Worm (Caenorhabditis elegans) whole organism, early embryonic: ENCODE results near the gene lgc-20.

Source experiments
- ama-1 ChIP-seq: fragments of 150-350 bp; optimal IDR thresholded peaks from 2 replicates; lab custom pipeline; 2014
- ceh-13 ChIP-seq: fragments of 200-800 bp; sonication (Bioruptor generic); optimal IDR thresholded peaks from 2 replicates; lab custom pipeline; 2018; ENCODE audit warnings: mild to moderate bottlenecking, missing genetic modification characterization, missing compliant biosample characterization
- flt-1 ChIP-seq: fragments of 200-800 bp; sonication (Bioruptor generic); IDR thresholded peaks from 2 replicates; pipeline ENCODE4 v1.3.6; 2022; ENCODE audit warnings: missing genetic modification characterization, missing compliant biosample characterization
- hmbx-1 ChIP-seq: sonication (generic microtip); optimal IDR thresholded peaks from 2 replicates; lab custom pipeline; 2016; ENCODE audit warnings: mild to moderate bottlenecking, missing genetic modification characterization, missing compliant biosample characterization
- scrt-1 ChIP-seq: fragments of 200-800 bp; sonication (Bioruptor generic); IDR thresholded peaks from 2 replicates; pipeline ENCODE4 v1.3.6; 2022; ENCODE audit warnings: missing genetic modification characterization, missing compliant biosample characterization
- tbx-11 ChIP-seq: fragments of 200-800 bp; sonication (Bioruptor generic); IDR thresholded peaks from 2 replicates; pipeline ENCODE4 v1.3.6; 2022; ENCODE audit warnings: missing genetic modification characterization, missing compliant biosample characterization
- tra-4 ChIP-seq: sonication (generic microtip); optimal IDR thresholded peaks from 2 replicates; lab custom pipeline; 2017; ENCODE audit warnings: missing genetic modification characterization, missing compliant biosample characterization

- TF ChIP-seq scrt-1 (GFP tag; lab: Robert Waterston, UW) (no peak), flt-1 (no peak), ama-1 (lab: Kevin White, UChicago) (no peak), tbx-11 (GFP tag; lab: Robert Waterston, UW) (no peak), hmbx-1 (tag; lab: Kevin White, UChicago) (no peak), tra-4 (tag; lab: Kevin White, UChicago) (no peak), ceh-13 (GFP tag; lab: Kevin White, UChicago) (no peak)
Observed at ce11 chrII:11314165-11314564, 29.2 kb downstream of the lgc-20 start, which contains the start of gene T24F1.4.
